Worm (Caenorhabditis elegans) whole organism, late embryonic: ENCODE measurements around the gene AH6.3.

Experiments used
- ama-1 ChIP-seq: fragments of 150-350 bp; optimal IDR thresholded peaks from 2 replicates; lab custom pipeline; 2014
- dmd-4 ChIP-seq: sonication (generic microtip); optimal IDR thresholded peaks from 2 replicates; lab custom pipeline; 2016; ENCODE audit warnings: borderline replicate concordance, missing genetic modification characterization, missing compliant biosample characterization
- elt-2 ChIP-seq: sonication (generic microtip); optimal IDR thresholded peaks from 2 replicates; lab custom pipeline; 2016; ENCODE audit warnings: missing genetic modification reagents, missing genetic modification characterization, missing compliant biosample characterization
- pha-2 ChIP-seq: sonication (generic microtip); optimal IDR thresholded peaks from 2 replicates; lab custom pipeline; 2017; ENCODE audit warnings: mild to moderate bottlenecking, missing genetic modification characterization, missing compliant biosample characterization
- pqm-1 ChIP-seq: sonication (generic microtip); optimal IDR thresholded peaks from 2 replicates; lab custom pipeline; 2016; ENCODE audit warnings: missing genetic modification characterization, missing compliant biosample characterization
- sdc-2 ChIP-seq: sonication (generic microtip); optimal IDR thresholded peaks from 2 replicates; lab custom pipeline; 2016; ENCODE audit warnings: missing genotype, missing genetic modification characterization, missing compliant biosample characterization
- sox-4 ChIP-seq: sonication (generic microtip); optimal IDR thresholded peaks from 2 replicates; lab custom pipeline; 2017; ENCODE audit warnings: mild to moderate bottlenecking, missing genetic modification characterization, inconsistent platforms, missing compliant biosample characterization
- tbx-2 ChIP-seq: sonication (generic microtip); optimal IDR thresholded peaks from 2 replicates; lab custom pipeline; 2016; ENCODE audit warnings: missing genetic modification characterization, missing compliant biosample characterization
- unc-55 ChIP-seq: sonication (generic microtip); optimal IDR thresholded peaks from 2 replicates; lab custom pipeline; 2017; ENCODE audit warnings: missing biosample characterization, missing genetic modification reagents, missing genetic modification characterization
- unc-86 ChIP-seq: sonication (generic microtip); optimal IDR thresholded peaks from 2 replicates; lab custom pipeline; 2016; ENCODE audit warnings: missing genetic modification characterization, missing compliant biosample characterization

- no peak for TF ChIP-seq unc-55 (GFP tag; lab: Kevin White, UChicago)
- no peak for TF ChIP-seq ama-1 (lab: Kevin White, UChicago)
- no peak for TF ChIP-seq sdc-2 (tag; lab: Kevin White, UChicago)
- TF ChIP-seq tbx-2, result no peak
- TF ChIP-seq pqm-1 (tag; lab: Kevin White, UChicago), result no peak
- no peak for TF ChIP-seq pha-2 (tag; lab: Kevin White, UChicago)
- TF ChIP-seq sox-4 (tag; lab: Kevin White, UChicago), result no peak
- no peak for TF ChIP-seq dmd-4
- no peak for TF ChIP-seq elt-2 (tag; lab: Kevin White, UChicago)
- TF ChIP-seq unc-86 (tag; lab: Kevin White, UChicago), result no peak
Measured at ce11 chrII:9558906-9559305, 40.1 kb downstream of the AH6.3 start.
